Fruit fly (Drosophila melanogaster): ENCODE data around the gene CG18666.

- no peak for TF ChIP-seq CG8478 (optimal IDR thresholded peaks at IDR 0.05)
- TF ChIP-seq CTCF (optimal IDR thresholded peaks at IDR 0.05): no peak
Observed at dm6 chr2L:10988026-10988425, 46.6 kb upstream of the CG18666 start.
